Worm (Caenorhabditis elegans) whole organism, L4 larva: ENCODE measurements around the gene F53A3.1.
A peak's percentile ranks its signal among the peaks of the same experiment; 100 is the strongest.

ENCODE experiments used
- F26F4.8 ChIP-seq: fragments of 200-800 bp; sonication (Bioruptor generic); conservative IDR thresholded peaks from 2 replicates; pipeline ENCODE4 v1.3.6; 2022; ENCODE audit warnings: missing genetic modification characterization, missing compliant biosample characterization
- T26A8.4 ChIP-seq: fragments of 200-800 bp; sonication (Bioruptor generic); IDR thresholded peaks from 2 replicates; pipeline ENCODE4 v1.3.6; 2022; ENCODE audit warnings: missing genetic modification characterization, missing compliant biosample characterization
- Y75B8A.6 ChIP-seq: fragments of 200-800 bp; sonication (Bioruptor generic); IDR thresholded peaks from 2 replicates; pipeline ENCODE4 v1.3.6; 2022; ENCODE audit warnings: missing genetic modification reagents, missing genetic modification characterization, missing compliant biosample characterization
- aly-2 ChIP-seq: sonication (generic microtip); optimal IDR thresholded peaks from 2 replicates; lab custom pipeline; 2018; ENCODE audit warnings: missing biosample characterization, missing genetic modification characterization
- ama-1 ChIP-seq: fragments of 150-350 bp; optimal IDR thresholded peaks from 2 replicates; lab custom pipeline; 2014; ENCODE audit warnings: inconsistent platforms, mixed read lengths
- attf-4 ChIP-seq: sonication (generic microtip); optimal IDR thresholded peaks from 3 replicates; lab custom pipeline; 2017; ENCODE audit warnings: missing biosample characterization, missing genetic modification characterization
- ceh-28 ChIP-seq: fragments of 150-350 bp; optimal IDR thresholded peaks from 2 replicates; lab custom pipeline; 2014; ENCODE audit warnings: missing biosample characterization, missing genetic modification reagents, missing genetic modification characterization
- ceh-32 ChIP-seq: sonication (generic microtip); optimal IDR thresholded peaks from 2 replicates; lab custom pipeline; 2016; ENCODE audit warnings: mild to moderate bottlenecking, missing genetic modification characterization, missing compliant biosample characterization; ENCODE audit not compliant: poor library complexity
- ceh-62 ChIP-seq: sonication (generic microtip); optimal IDR thresholded peaks from 2 replicates; lab custom pipeline; 2017; ENCODE audit warnings: missing biosample characterization, missing genetic modification characterization
- ceh-82 ChIP-seq: sonication (generic microtip); optimal IDR thresholded peaks from 2 replicates; lab custom pipeline; 2017; ENCODE audit warnings: missing biosample characterization, missing genetic modification characterization
- ces-1 ChIP-seq: fragments of 150-350 bp; sonication (generic microtip); optimal IDR thresholded peaks from 4 replicates; lab custom pipeline; 2014; ENCODE audit warnings: missing biosample characterization, missing genetic modification reagents, missing genetic modification characterization
- ctbp-1 ChIP-seq: fragments of 200-800 bp; sonication (Bioruptor generic); IDR thresholded peaks from 2 replicates; pipeline ENCODE4 v1.3.6; 2022; ENCODE audit warnings: missing genetic modification reagents, missing genetic modification characterization, missing compliant biosample characterization
- daf-12 ChIP-seq: fragments of 150-350 bp; optimal IDR thresholded peaks from 2 replicates; lab custom pipeline; 2014; ENCODE audit warnings: missing biosample characterization, missing genetic modification reagents, missing genetic modification characterization
- daf-16 ChIP-seq, 3 experiments: sonication (generic microtip); optimal IDR thresholded peaks; 2 replicates each; lab custom pipeline; 2016 to 2017; ENCODE audit warnings: missing genetic modification characterization in 3 of 3, missing genetic modification reagents in 3 of 3, mild to moderate bottlenecking in 2 of 3, missing compliant biosample characterization in 2 of 3, missing biosample characterization in 1 of 3, moderate library complexity in 1 of 3
- dpl-1 ChIP-seq: fragments of 150-350 bp; optimal IDR thresholded peaks from 2 replicates; lab custom pipeline; 2014; ENCODE audit warnings: missing biosample characterization, missing genetic modification reagents, missing genetic modification characterization
- egl-27 ChIP-seq: sonication (generic microtip); optimal IDR thresholded peaks from 3 replicates; lab custom pipeline; 2017; ENCODE audit warnings: missing biosample characterization, missing genetic modification reagents, missing genetic modification characterization
- fkh-10 ChIP-seq: fragments of 150-350 bp; optimal IDR thresholded peaks from 2 replicates; lab custom pipeline; 2014; ENCODE audit warnings: missing biosample characterization, missing genetic modification reagents, missing genetic modification characterization
- fos-1 ChIP-seq: fragments of 150-350 bp; optimal IDR thresholded peaks from 2 replicates; lab custom pipeline; 2014; ENCODE audit warnings: missing biosample characterization, missing genetic modification characterization
- hmg-1.1 ChIP-seq: fragments of 200-800 bp; sonication (Bioruptor generic); IDR thresholded peaks from 2 replicates; pipeline ENCODE4 v1.3.6; 2022; ENCODE audit warnings: missing genetic modification reagents, missing genetic modification characterization, missing compliant biosample characterization
- jun-1 ChIP-seq: fragments of 150-350 bp; optimal IDR thresholded peaks from 2 replicates; lab custom pipeline; 2014; ENCODE audit warnings: missing biosample characterization, missing genetic modification reagents, missing genetic modification characterization
- lin-13 ChIP-seq: fragments of 150-350 bp; optimal IDR thresholded peaks from 2 replicates; lab custom pipeline; 2014; ENCODE audit warnings: missing biosample characterization, missing genetic modification reagents, missing genetic modification characterization
- lin-15B ChIP-seq: fragments of 150-350 bp; sonication (generic microtip); optimal IDR thresholded peaks from 3 replicates; lab custom pipeline; 2014; ENCODE audit warnings: missing biosample characterization, missing genetic modification characterization
- lin-29 ChIP-seq: fragments of 200-800 bp; sonication (Bioruptor generic); IDR thresholded peaks from 2 replicates; pipeline ENCODE4 v1.3.6; 2022; ENCODE audit warnings: missing genetic modification reagents, missing genetic modification characterization, missing compliant biosample characterization
- lin-39 ChIP-seq: fragments of 150-350 bp; optimal IDR thresholded peaks from 2 replicates; lab custom pipeline; 2014; ENCODE audit warnings: missing biosample characterization, missing genetic modification reagents, missing genetic modification characterization
- lir-3 ChIP-seq: sonication (generic microtip); optimal IDR thresholded peaks from 2 replicates; lab custom pipeline; 2016; ENCODE audit warnings: mild to moderate bottlenecking, missing genetic modification characterization, missing compliant biosample characterization
- lsy-2 ChIP-seq, 2 experiments: fragments of 150-350 bp in 1 of 2; sonication (generic microtip) in 1 of 2; optimal IDR thresholded peaks; 2 replicates each; lab custom pipeline; 2014 to 2017; ENCODE audit warnings: missing biosample characterization in 2 of 2, missing genetic modification characterization in 2 of 2
- madf-5 ChIP-seq, 2 experiments: fragments of 200-800 bp; sonication (Bioruptor generic); IDR thresholded peaks; 2 replicates each; pipeline ENCODE4 v1.3.6; 2022; ENCODE audit warnings: missing compliant biosample characterization in 2 of 2, missing genetic modification characterization in 2 of 2
- madf-9 ChIP-seq: fragments of 200-800 bp; sonication (Bioruptor generic); conservative IDR thresholded peaks from 2 replicates; pipeline ENCODE4 v1.3.6; 2022; ENCODE audit warnings: missing genetic modification reagents, missing genetic modification characterization, missing compliant biosample characterization
- mdl-1 ChIP-seq, 2 experiments: fragments of 150-350 bp in 1 of 2; sonication (generic microtip) in 1 of 2; optimal IDR thresholded peaks; 2 replicates each; lab custom pipeline; 2014 to 2017; ENCODE audit warnings: missing biosample characterization in 2 of 2, missing genetic modification characterization in 2 of 2
- mxl-2 ChIP-seq: fragments of 200-800 bp; sonication (Bioruptor generic); conservative IDR thresholded peaks from 2 replicates; pipeline ENCODE4 v1.3.6; 2022; ENCODE audit warnings: missing genetic modification reagents, missing genetic modification characterization, missing compliant biosample characterization
- mxl-3 ChIP-seq: fragments of 200-800 bp; sonication (Bioruptor generic); optimal IDR thresholded peaks from 2 replicates; lab custom pipeline; 2018; ENCODE audit warnings: mild to moderate bottlenecking, missing genetic modification characterization, missing compliant biosample characterization
- nhr-102 ChIP-seq: sonication (generic microtip); optimal IDR thresholded peaks from 2 replicates; lab custom pipeline; 2016; ENCODE audit warnings: mild to moderate bottlenecking, missing genetic modification characterization, moderate library complexity, missing compliant biosample characterization
- nhr-111 ChIP-seq: fragments of 200-800 bp; sonication (Bioruptor generic); optimal IDR thresholded peaks from 2 replicates; lab custom pipeline; 2018; ENCODE audit warnings: mild to moderate bottlenecking, missing genetic modification characterization, missing compliant biosample characterization
- nhr-237 ChIP-seq: sonication (generic microtip); optimal IDR thresholded peaks from 2 replicates; lab custom pipeline; 2017; ENCODE audit warnings: missing biosample characterization, missing genetic modification characterization
- nhr-28 ChIP-seq: fragments of 150-350 bp; optimal IDR thresholded peaks from 2 replicates; lab custom pipeline; 2014; ENCODE audit warnings: missing biosample characterization, missing genetic modification characterization
- nhr-48 ChIP-seq: sonication (generic microtip); optimal IDR thresholded peaks from 2 replicates; lab custom pipeline; 2016; ENCODE audit warnings: mild to moderate bottlenecking, missing genetic modification characterization, missing compliant biosample characterization
- nhr-6 ChIP-seq: fragments of 150-350 bp; optimal IDR thresholded peaks from 2 replicates; lab custom pipeline; 2014; ENCODE audit warnings: missing biosample characterization, missing genetic modification characterization
- nhr-76 ChIP-seq: fragments of 150-350 bp; optimal IDR thresholded peaks from 2 replicates; lab custom pipeline; 2014; ENCODE audit warnings: missing biosample characterization, missing genetic modification characterization
- nhr-77 ChIP-seq: fragments of 150-350 bp; optimal IDR thresholded peaks from 2 replicates; lab custom pipeline; 2014; ENCODE audit warnings: missing biosample characterization, missing genetic modification characterization
- set-16 ChIP-seq: fragments of 200-800 bp; sonication (Bioruptor generic); IDR thresholded peaks from 2 replicates; pipeline ENCODE4 v1.3.6; 2022; ENCODE audit warnings: missing genetic modification reagents, missing genetic modification characterization, missing compliant biosample characterization
- skn-1 ChIP-seq: fragments of 150-350 bp; optimal IDR thresholded peaks from 2 replicates; lab custom pipeline; 2014; ENCODE audit warnings: missing biosample characterization, missing genetic modification characterization
- snpc-1.2 ChIP-seq: fragments of 200-800 bp; sonication (Bioruptor generic); IDR thresholded peaks from 2 replicates; pipeline ENCODE4 v1.3.6; 2022; ENCODE audit warnings: missing genetic modification reagents, missing genetic modification characterization, missing compliant biosample characterization
- spr-1 ChIP-seq: sonication (generic microtip); optimal IDR thresholded peaks from 2 replicates; lab custom pipeline; 2016; ENCODE audit warnings: mild to moderate bottlenecking, missing genetic modification characterization, missing compliant biosample characterization
- zfp-2 ChIP-seq: sonication (generic microtip); optimal IDR thresholded peaks from 2 replicates; lab custom pipeline; 2016; ENCODE audit warnings: mild to moderate bottlenecking, missing genetic modification characterization, missing compliant biosample characterization
- zfp-3 ChIP-seq: fragments of 200-800 bp; sonication (Bioruptor generic); conservative IDR thresholded peaks from 2 replicates; pipeline ENCODE4 v1.3.6; 2022; ENCODE audit warnings: missing genetic modification reagents, missing genetic modification characterization, missing compliant biosample characterization
- ztf-11 ChIP-seq: fragments of 150-350 bp; optimal IDR thresholded peaks from 2 replicates; lab custom pipeline; 2014; ENCODE audit warnings: missing biosample characterization, missing genetic modification characterization

F53A3.1 gene

DNA sequence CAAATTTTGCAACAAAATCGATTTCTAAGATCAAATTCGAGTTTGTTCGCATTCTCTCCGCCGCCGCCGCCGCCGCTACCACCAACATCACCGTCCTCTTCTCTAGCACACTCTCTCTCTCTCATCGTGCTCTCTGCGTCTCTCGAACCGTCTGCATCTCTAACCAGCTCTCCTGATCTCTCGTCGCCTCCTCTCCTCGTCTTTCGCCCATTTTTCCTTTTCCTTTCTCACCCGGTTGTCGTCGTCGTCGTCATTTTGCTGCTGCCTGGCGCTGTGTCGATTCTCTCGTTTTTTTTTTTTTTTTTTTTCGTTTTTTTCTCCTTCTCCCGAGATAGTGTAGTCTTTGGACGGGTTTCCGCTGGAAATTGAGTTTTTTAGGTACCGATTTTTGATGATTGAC lies 17.0 kb downstream of the F53A3.1 start (continued):
- no peak for TF ChIP-seq daf-12
- TF ChIP-seq dpl-1 = peak; percentile 32
- no peak for TF ChIP-seq snpc-1.2 (GFP tag; lab: Robert Waterston, UW)
- peak; percentile 48 for TF ChIP-seq fos-1
- peak; percentile 87 for TF ChIP-seq hmg-1.1
- TF ChIP-seq T26A8.4 = peak; percentile 85
- TF ChIP-seq nhr-76 = peak; percentile 17
- TF ChIP-seq ceh-32 (tag; lab: Kevin White, UChicago) = peak; percentile 15
- peak; percentile 6 for TF ChIP-seq ceh-28 (tag; lab: Kevin White, UChicago)
- peak; percentile 89 for TF ChIP-seq madf-9 (GFP tag; lab: Robert Waterston, UW)
- no peak for TF ChIP-seq nhr-111 (GFP tag; lab: Kevin White, UChicago)
- TF ChIP-seq fkh-10 (GFP tag; lab: Kevin White, UChicago) = peak; percentile 56
- TF ChIP-seq attf-4 (tag; lab: Kevin White, UChicago) = no peak
- peak; percentile 82 for TF ChIP-seq nhr-28
- no peak for TF ChIP-seq egl-27 (tag; lab: Kevin White, UChicago)
- TF ChIP-seq zfp-3 = peak; percentile 77
- TF ChIP-seq nhr-6 (tag; lab: Kevin White, UChicago) = peak; percentile 51
- TF ChIP-seq F26F4.8 (GFP tag; lab: Robert Waterston, UW) = no peak
- TF ChIP-seq skn-1 (tag; lab: Kevin White, UChicago) = no peak
- TF ChIP-seq lin-29 = peak; percentile 88
- TF ChIP-seq lsy-2 (tag; optimal IDR thresholded peaks at IDR 0.05; lab: Kevin White, UChicago) = peak; percentile 68 to 88
- TF ChIP-seq ztf-11 (tag; lab: Kevin White, UChicago) = no peak
- TF ChIP-seq nhr-77 (tag; lab: Kevin White, UChicago) = peak; percentile 76
- TF ChIP-seq mxl-2 (GFP tag; lab: Robert Waterston, UW) = peak; percentile 36; the same call in 1 of the 2 replicates
- no peak for TF ChIP-seq ceh-82 (tag; lab: Kevin White, UChicago)
- peak; percentile 81 to 90 for TF ChIP-seq mdl-1 (tag; optimal IDR thresholded peaks at IDR 0.05; lab: Kevin White, UChicago)
- TF ChIP-seq Y75B8A.6 (GFP tag; lab: Robert Waterston, UW) = 0 out of 2 replicates have a peak, but pooled peaks have one; percentile 28
- TF ChIP-seq mxl-3 (GFP tag; lab: Kevin White, UChicago) = peak; percentile 69
- TF ChIP-seq aly-2 (tag; lab: Kevin White, UChicago) = no peak
- peak; percentile 76 for TF ChIP-seq ama-1 (lab: Kevin White, UChicago)
- no peak for TF ChIP-seq ceh-62 (tag; lab: Kevin White, UChicago)
- TF ChIP-seq jun-1 = peak; percentile 87
- TF ChIP-seq madf-5 (GFP tag; IDR thresholded peaks at IDR 0.05; lab: Robert Waterston, UW) = 0 out of 4 replicates have a peak, but pooled peaks of 1 of the 2 experiments have one; percentile 38
- TF ChIP-seq nhr-48 (tag; lab: Kevin White, UChicago) = peak; percentile 93
- TF ChIP-seq spr-1 (tag; lab: Kevin White, UChicago) = peak; percentile 19
- TF ChIP-seq daf-16 (GFP tag; optimal IDR thresholded peaks at IDR 0.05; lab: Kevin White, UChicago) = peak in 1 of 2 experiments; percentile 63
- TF ChIP-seq daf-16 (tag; optimal IDR thresholded peaks at IDR 0.05; lab: Kevin White, UChicago) = peak; percentile 61
- peak; percentile 85 for TF ChIP-seq lin-13 (GFP tag; lab: Kevin White, UChicago)
- TF ChIP-seq ces-1 (GFP tag; lab: Kevin White, UChicago) = no peak
- peak; percentile 88 for TF ChIP-seq nhr-102 (tag; lab: Kevin White, UChicago)
- peak; percentile 92 for TF ChIP-seq ctbp-1 (GFP tag; lab: Robert Waterston, UW)
- TF ChIP-seq zfp-2 (tag; lab: Kevin White, UChicago) = no peak
- no peak for TF ChIP-seq lir-3 (tag; lab: Kevin White, UChicago)
- peak; percentile 98 for TF ChIP-seq set-16 (GFP tag; lab: Robert Waterston, UW)
- TF ChIP-seq nhr-237 (tag; lab: Kevin White, UChicago) = peak; percentile 44
- no peak for TF ChIP-seq lin-39
- TF ChIP-seq lin-15B (tag; lab: Kevin White, UChicago) = no peak
